Fruit fly (Drosophila melanogaster) whole organism, embryonic: Measurements from ENCODE around the gene CG10602.
A peak's percentile ranks its signal among the peaks of the same experiment; 100 is the strongest.

Source experiments
- ATbp ChIP-seq: fragments of 200-800 bp; sonication (Bioruptor generic); optimal IDR thresholded peaks from 2 replicates; lab custom pipeline; 2017; ENCODE audit warnings: missing biosample characterization, mild to moderate bottlenecking, missing genetic modification characterization, missing genetic modification reagents
- Antp ChIP-seq: fragments of 200-800 bp; sonication (Bioruptor generic); optimal IDR thresholded peaks from 3 replicates; lab custom pipeline; 2016; ENCODE audit warnings: missing biosample characterization, missing genetic modification characterization
- Bgb ChIP-seq: fragments of 200-800 bp; sonication (Bioruptor generic); IDR thresholded peaks from 2 replicates; pipeline ENCODE4 v1.3.6; 2022; ENCODE audit warnings: missing biosample characterization, missing genetic modification characterization; ENCODE audit not compliant: partially characterized antibody
- CG12942 ChIP-seq: fragments of 200-800 bp; sonication (Bioruptor generic); optimal IDR thresholded peaks from 3 replicates; lab custom pipeline; 2016; ENCODE audit warnings: missing biosample characterization, missing genetic modification characterization
- CG15011 ChIP-seq: fragments of 200-800 bp; sonication (Bioruptor generic); optimal IDR thresholded peaks from 3 replicates; lab custom pipeline; 2018; ENCODE audit warnings: missing biosample characterization, mild to moderate bottlenecking, missing genetic modification characterization
- CG15073 ChIP-seq: fragments of 200-800 bp; sonication (Bioruptor generic); optimal IDR thresholded peaks from 2 replicates; lab custom pipeline; 2016; ENCODE audit warnings: missing biosample characterization, missing genetic modification characterization
- CG15696 ChIP-seq: fragments of 200-800 bp; sonication (Bioruptor generic); optimal IDR thresholded peaks from 2 replicates; lab custom pipeline; 2019; ENCODE audit warnings: missing biosample characterization, mild to moderate bottlenecking, missing genetic modification characterization, moderate library complexity
- CG2199 ChIP-seq: fragments of 200-800 bp; sonication (Bioruptor generic); IDR thresholded peaks from 3 replicates; pipeline ENCODE4 v1.3.6; 2022; ENCODE audit warnings: missing biosample characterization, missing genetic modification characterization
- CG31224 ChIP-seq: fragments of 200-800 bp; sonication (Bioruptor generic); IDR thresholded peaks from 2 replicates; pipeline ENCODE4 v1.3.6; 2022; ENCODE audit warnings: missing biosample characterization, missing genetic modification characterization
- CG4730 ChIP-seq: fragments of 200-800 bp; sonication (Bioruptor generic); IDR thresholded peaks from 2 replicates; pipeline ENCODE4 v1.3.6; 2022; ENCODE audit warnings: missing biosample characterization, missing genetic modification characterization
- CG6791 ChIP-seq: fragments of 200-800 bp; sonication (Bioruptor generic); IDR thresholded peaks from 3 replicates; pipeline ENCODE4 v1.3.6; 2022; ENCODE audit warnings: missing biosample characterization, missing genetic modification characterization; ENCODE audit not compliant: partially characterized antibody
- CG9876 ChIP-seq: fragments of 200-800 bp; sonication (Bioruptor generic); optimal IDR thresholded peaks from 2 replicates; lab custom pipeline; 2016; ENCODE audit warnings: missing biosample characterization, missing genetic modification characterization
- CTCF ChIP-seq: fragments of 200-800 bp; sonication (Bioruptor generic); optimal IDR thresholded peaks from 2 replicates; lab custom pipeline; 2017; ENCODE audit warnings: missing biosample characterization, mild to moderate bottlenecking, missing genetic modification characterization, moderate library complexity
- Dfd ChIP-seq, 2 experiments: fragments of >200 bp; optimal IDR thresholded peaks; 2 replicates each; lab custom pipeline; 2017; ENCODE audit warnings: missing biosample characterization in 2 of 2, missing genetic modification characterization in 2 of 2
- Elba2 ChIP-seq: fragments of 200-800 bp; sonication (Bioruptor generic); optimal IDR thresholded peaks from 3 replicates; lab custom pipeline; 2016; ENCODE audit warnings: missing biosample characterization, missing genetic modification characterization
- HHEX ChIP-seq: fragments of 200-800 bp; sonication (Bioruptor generic); optimal IDR thresholded peaks from 3 replicates; lab custom pipeline; 2017; ENCODE audit warnings: missing biosample characterization, mild to moderate bottlenecking, missing genetic modification characterization, missing genetic modification reagents
- Hr3 ChIP-seq: fragments of 200-800 bp; sonication (Bioruptor generic); optimal IDR thresholded peaks from 3 replicates; lab custom pipeline; 2016; ENCODE audit warnings: missing biosample characterization, missing genetic modification characterization
- MTF-1 ChIP-seq: fragments of 200-800 bp; sonication (Bioruptor generic); optimal IDR thresholded peaks from 2 replicates; lab custom pipeline; 2018; ENCODE audit warnings: missing biosample characterization, mild to moderate bottlenecking, missing genetic modification characterization, borderline replicate concordance
- Pdp1 ChIP-seq, 2 experiments: fragments of 200-800 bp; sonication (Bioruptor generic); optimal IDR thresholded peaks; 3 replicates each; lab custom pipeline; 2016; ENCODE audit warnings: missing biosample characterization in 2 of 2, missing genetic modification characterization in 2 of 2, mild to moderate bottlenecking in 1 of 2, moderate library complexity in 1 of 2
- Rfx ChIP-seq: fragments of 200-800 bp; sonication (Bioruptor generic); IDR thresholded peaks from 2 replicates; pipeline ENCODE4 v1.3.6; 2022; ENCODE audit warnings: missing biosample characterization, missing genetic modification characterization
- amos ChIP-seq: fragments of 200-800 bp; sonication (Bioruptor generic); IDR thresholded peaks from 2 replicates; pipeline ENCODE4 v1.3.6; 2022; ENCODE audit warnings: missing biosample characterization, missing genetic modification characterization; ENCODE audit not compliant: partially characterized antibody
- ase ChIP-seq: fragments of 200-800 bp; sonication (Bioruptor generic); IDR thresholded peaks from 3 replicates; pipeline ENCODE4 v1.3.6; 2022; ENCODE audit warnings: missing biosample characterization, missing genetic modification characterization
- dpn ChIP-seq, 2 experiments: fragments of 200-800 bp; sonication (Bioruptor generic); optimal IDR thresholded peaks; 3 replicates each; lab custom pipeline; 2016; ENCODE audit warnings: missing biosample characterization in 2 of 2, missing genetic modification characterization in 2 of 2
- emc ChIP-seq: fragments of 200-800 bp; sonication (Bioruptor generic); optimal IDR thresholded peaks from 2 replicates; lab custom pipeline; 2016; ENCODE audit warnings: missing biosample characterization, missing genetic modification characterization
- ftz-f1 ChIP-seq: fragments of 200-800 bp; sonication (Bioruptor generic); optimal IDR thresholded peaks from 2 replicates; lab custom pipeline; 2016; ENCODE audit warnings: missing biosample characterization, missing genetic modification characterization
- fu2 ChIP-seq: fragments of 200-800 bp; sonication (Bioruptor generic); optimal IDR thresholded peaks from 2 replicates; lab custom pipeline; 2016; ENCODE audit warnings: missing biosample characterization, missing genetic modification characterization
- hbn ChIP-seq: fragments of 200-800 bp; sonication (Bioruptor generic); IDR thresholded peaks from 2 replicates; pipeline ENCODE4 v1.3.6; 2022; ENCODE audit warnings: missing biosample characterization, missing genetic modification characterization; ENCODE audit not compliant: partially characterized antibody
- kay ChIP-seq: fragments of 200-800 bp; sonication (Bioruptor generic); optimal IDR thresholded peaks from 2 replicates; lab custom pipeline; 2016; ENCODE audit warnings: missing biosample characterization, missing genetic modification characterization
- knrl ChIP-seq: fragments of 200-800 bp; sonication (Bioruptor generic); IDR thresholded peaks from 3 replicates; pipeline ENCODE4 v1.3.6; 2022; ENCODE audit warnings: missing biosample characterization, missing genetic modification characterization; ENCODE audit not compliant: partially characterized antibody
- pb ChIP-seq: fragments of 200-800 bp; sonication (Bioruptor generic); optimal IDR thresholded peaks from 3 replicates; lab custom pipeline; 2016; ENCODE audit warnings: missing biosample characterization, missing genetic modification characterization
- sc ChIP-seq, 3 experiments: fragments of >200 bp in 2 of 3; fragments of 200-800 bp in 1 of 3; sonication (Bioruptor generic) in 1 of 3; optimal IDR thresholded peaks; 2 replicates in 2 of 3; 3 replicates in 1 of 3; lab custom pipeline; 2017; ENCODE audit warnings: mild to moderate bottlenecking in 1 of 3, missing biosample characterization in 1 of 3, missing genetic modification characterization in 1 of 3, missing genetic modification reagents in 1 of 3
- sens ChIP-seq: fragments of 200-800 bp; sonication (Bioruptor generic); peaks from one replicate; lab custom pipeline; 2016; ENCODE audit warnings: missing biosample characterization, missing genetic modification characterization
- sna ChIP-seq: fragments of 200-800 bp; sonication (Bioruptor generic); IDR thresholded peaks from 2 replicates; pipeline ENCODE4 v1.3.6; 2022; ENCODE audit warnings: missing biosample characterization, missing genetic modification characterization; ENCODE audit not compliant: partially characterized antibody
- stwl ChIP-seq: fragments of 200-800 bp; sonication (Bioruptor generic); optimal IDR thresholded peaks from 3 replicates; lab custom pipeline; 2018; ENCODE audit warnings: missing biosample characterization, mild to moderate bottlenecking, missing genetic modification characterization, moderate library complexity
- toy ChIP-seq: fragments of 200-800 bp; sonication (Bioruptor generic); IDR thresholded peaks from 2 replicates; pipeline ENCODE4 v1.3.6; 2022; ENCODE audit warnings: missing biosample characterization, missing genetic modification characterization
- twi ChIP-seq: fragments of 200-800 bp; optimal IDR thresholded peaks from 2 replicates; lab custom pipeline; 2019; ENCODE audit warnings: missing biosample characterization, mild to moderate bottlenecking, missing genetic modification characterization, moderate library complexity
- unc-4 ChIP-seq: fragments of 200-800 bp; sonication (Bioruptor generic); IDR thresholded peaks from 2 replicates; pipeline ENCODE4 v1.3.6; 2022; ENCODE audit warnings: missing biosample characterization, missing genetic modification characterization; ENCODE audit not compliant: partially characterized antibody
- z ChIP-seq: fragments of 200-800 bp; sonication (Bioruptor generic); IDR thresholded peaks from 3 replicates; pipeline ENCODE4 v1.3.6; 2022; ENCODE audit warnings: missing biosample characterization, missing genetic modification characterization

CG10602 gene

DNA sequence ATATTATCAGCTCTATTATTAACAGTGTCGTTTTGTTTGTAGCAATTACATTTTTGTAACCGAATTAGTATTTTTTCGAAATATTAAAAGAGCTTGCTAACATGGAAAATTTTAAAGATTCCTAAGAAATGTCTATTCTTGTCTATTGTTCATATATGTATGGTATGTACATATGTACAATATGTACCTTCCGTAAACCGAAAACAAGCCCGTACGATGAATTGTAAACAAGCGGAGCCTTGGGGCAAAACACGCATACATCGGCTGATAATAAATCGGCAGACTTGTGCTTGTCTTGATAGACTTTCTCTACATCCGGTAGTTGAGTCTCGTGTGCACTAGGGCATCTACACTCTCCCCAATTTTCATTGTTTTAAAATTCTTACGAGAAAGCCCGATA is 36.2 kb downstream of the CG10602 start (continued):
- no peak for TF ChIP-seq kay (GFP tag; lab: Kevin White, UChicago)
- TF ChIP-seq twi (tag; lab: Kevin White, UChicago) = peak; percentile 11
- TF ChIP-seq Dfd (GFP tag; optimal IDR thresholded peaks at IDR 0.05; lab: Kevin White, UChicago) = no peak
- TF ChIP-seq dpn (GFP tag; optimal IDR thresholded peaks at IDR 0.05; lab: Kevin White, UChicago) = peak in 1 of 2 experiments; percentile 18
- TF ChIP-seq unc-4 = no peak
- TF ChIP-seq sc (optimal IDR thresholded peaks at IDR 0.05; lab: Kevin White, UChicago) = no peak
- peak; percentile 47 for TF ChIP-seq sc (GFP tag; optimal IDR thresholded peaks at IDR 0.05; lab: Kevin White, UChicago)
- no peak for TF ChIP-seq CG9876 (GFP tag; lab: Kevin White, UChicago)
- peak; percentile 80 for TF ChIP-seq ATbp
- no peak for TF ChIP-seq pb (GFP tag; lab: Kevin White, UChicago)
- no peak for TF ChIP-seq emc (GFP tag; lab: Kevin White, UChicago)
- TF ChIP-seq HHEX (GFP tag; lab: Kevin White, UChicago) = peak; percentile 71
- TF ChIP-seq Antp (GFP tag; lab: Kevin White, UChicago) = peak; percentile 9
- no peak for TF ChIP-seq Elba2
- TF ChIP-seq sna (GFP tag; lab: Robert Waterston, UW) = no peak
- TF ChIP-seq hbn (GFP tag; lab: Robert Waterston, UW) = no peak
- TF ChIP-seq z (GFP tag; lab: Robert Waterston, UW) = 0 out of 3 replicates have a peak, but pooled peaks have one; percentile 45
- peak; percentile 77 for TF ChIP-seq CG15696 (tag; lab: Kevin White, UChicago)
- TF ChIP-seq Rfx (GFP tag; lab: Robert Waterston, UW) = no peak; the same call in 1 of the 2 replicates
- TF ChIP-seq CG15011 (GFP tag; lab: Kevin White, UChicago) = peak; percentile 45
- no peak for TF ChIP-seq Hr3
- no peak for TF ChIP-seq CG15073 (GFP tag; lab: Kevin White, UChicago)
- no peak for TF ChIP-seq CG6791
- no peak for TF ChIP-seq ase
- no peak for TF ChIP-seq fu2 (GFP tag; lab: Kevin White, UChicago)
- peak; percentile 9 for TF ChIP-seq CG12942 (GFP tag; lab: Kevin White, UChicago)
- TF ChIP-seq, all 482 proteins: peak for 159

DNA sequence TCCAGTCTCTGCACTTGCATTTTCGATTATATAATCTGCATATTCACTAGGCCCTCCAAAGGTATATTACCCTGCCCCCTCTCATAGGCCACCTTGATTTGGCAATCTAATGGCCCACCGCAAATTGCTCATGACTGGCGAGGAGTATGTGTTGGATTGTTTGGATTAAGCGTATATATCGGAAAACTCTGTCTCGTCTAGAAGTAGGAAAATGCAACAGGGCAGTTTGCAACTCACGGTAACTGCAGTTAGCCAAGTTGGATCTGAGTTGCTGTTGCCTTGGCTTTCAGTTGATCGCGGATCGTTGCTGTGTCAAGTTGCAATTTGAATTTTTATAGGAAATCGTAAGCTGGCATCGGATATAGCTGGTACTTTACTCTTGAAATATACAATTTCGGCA is 40.0 kb downstream of the CG10602 start, which contains the start of gene Ugt36F1:
Gene Ugt36F1, plus strand, starts transcription at position 301 of the 400 bp plus-strand sequence.
- TF ChIP-seq Pdp1 (GFP tag; optimal IDR thresholded peaks at IDR 0.05; lab: Kevin White, UChicago) (peak in 1 of 2 experiments; percentile 77), CG4730 (GFP tag; lab: Robert Waterston, UW) (no peak), MTF-1 (GFP tag; lab: Kevin White, UChicago) (no peak)
- TF ChIP-seq, all 482 proteins: peak for 1

DNA sequence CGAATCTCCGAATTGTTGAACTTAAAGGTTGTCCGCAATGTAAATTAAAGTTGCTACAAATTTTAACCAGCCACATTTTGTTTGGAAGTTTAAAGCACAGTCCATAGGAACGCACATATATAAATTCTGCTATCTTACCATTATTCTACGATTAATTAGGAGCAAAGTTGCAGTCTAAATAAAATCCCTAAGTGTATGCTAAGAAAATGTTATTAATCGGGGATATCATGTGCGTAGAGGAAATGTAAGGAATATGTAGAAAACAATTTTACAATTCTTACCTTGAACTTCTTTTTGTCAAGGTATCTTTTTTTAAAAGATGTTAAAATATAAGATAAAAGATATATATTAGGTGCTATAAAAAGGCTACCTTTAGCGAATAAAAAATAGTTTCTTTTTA is 40.7 kb downstream of the CG10602 start:
- TF ChIP-seq amos (GFP tag; lab: Robert Waterston, UW) (peak; percentile 48; the same call in 1 of the 2 replicates), CG31224 (GFP tag; lab: Robert Waterston, UW) (no peak), Bgb (GFP tag; lab: Robert Waterston, UW) (peak; percentile 65), sens (GFP tag; lab: Kevin White, UChicago) (peak; percentile 21), knrl (peak; percentile 39; the same call in 2 of the 3 replicates), toy (GFP tag; lab: Robert Waterston, UW) (no peak), CG2199 (GFP tag; lab: Robert Waterston, UW) (peak; percentile 21; the same call in 1 of the 3 replicates), ftz-f1 (peak; percentile 70), stwl (tag; lab: Kevin White, UChicago) (peak; percentile 16), CTCF (peak; percentile 59)
